Fruit fly (Drosophila melanogaster): ENCODE measurements around the gene Ras64B.

DNA sequence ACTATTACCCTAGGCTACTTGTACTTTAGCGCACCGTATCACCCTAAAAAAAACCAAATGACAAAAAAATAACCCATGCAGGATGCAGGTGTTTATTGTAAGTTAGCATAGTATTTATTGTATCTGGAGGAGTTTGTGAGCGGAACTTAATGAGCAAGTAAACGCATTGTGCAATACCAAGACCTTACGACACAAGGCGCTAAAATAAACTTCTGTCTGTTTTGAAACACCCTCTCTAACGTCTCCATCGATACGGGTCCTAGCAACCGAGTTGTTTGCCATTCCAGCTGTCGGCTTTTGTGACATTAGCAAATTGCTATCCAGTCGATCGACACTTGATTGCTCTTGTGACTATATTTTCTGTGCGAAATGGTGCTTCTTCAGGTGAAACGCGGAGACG, 34.7 kb downstream of the Ras64B start, which contains the start of gene CG18675:
- TF ChIP-seq pdm3 (GFP tag; optimal IDR thresholded peaks at IDR 0.05) (no peak), CG6808 (GFP tag; optimal IDR thresholded peaks at IDR 0.05) (no peak)

Measured in whole organism, prepupa.